Worm (Caenorhabditis elegans) whole organism, L3 larva: ENCODE data around the gene fbxb-88.
A peak's percentile ranks its signal among the peaks of the same experiment; 100 is the strongest.
"Not testable (repeated sequence)": the region's sequence is repeated elsewhere in the genome, so short reads cannot be mapped to it uniquely, and the experiment has no call there.

Experiments
- R02D3.7 ChIP-seq: fragments of 150-350 bp; optimal IDR thresholded peaks from 2 replicates; lab custom pipeline; 2014; ENCODE audit warnings: missing biosample characterization, missing genetic modification characterization
- ama-1 ChIP-seq: fragments of 150-350 bp; optimal IDR thresholded peaks from 2 replicates; lab custom pipeline; 2018
- ceh-16 ChIP-seq: sonication (generic microtip); optimal IDR thresholded peaks from 2 replicates; lab custom pipeline; 2017; ENCODE audit warnings: missing biosample characterization, missing genetic modification characterization
- ceh-28 ChIP-seq: fragments of 150-350 bp; optimal IDR thresholded peaks from 2 replicates; lab custom pipeline; 2014; ENCODE audit warnings: missing biosample characterization, missing genetic modification reagents, missing genetic modification characterization
- ceh-82 ChIP-seq: fragments of 150-350 bp; optimal IDR thresholded peaks from 2 replicates; lab custom pipeline; 2014; ENCODE audit warnings: missing biosample characterization, missing genetic modification characterization
- ceh-9 ChIP-seq: sonication (generic microtip); optimal IDR thresholded peaks from 2 replicates; lab custom pipeline; 2018; ENCODE audit warnings: missing biosample characterization, missing genetic modification characterization
- egl-27 ChIP-seq: sonication (generic microtip); optimal IDR thresholded peaks from 4 replicates; lab custom pipeline; 2017; ENCODE audit warnings: missing biosample characterization, missing genetic modification reagents, missing genetic modification characterization
- elt-2 ChIP-seq: sonication (generic microtip); optimal IDR thresholded peaks from 2 replicates; lab custom pipeline; 2016; ENCODE audit warnings: missing genetic modification reagents, mild to moderate bottlenecking, missing genetic modification characterization, missing compliant biosample characterization
- elt-3 ChIP-seq, 3 experiments: fragments of 150-350 bp in 1 of 3; sonication (generic microtip) in 2 of 3; optimal IDR thresholded peaks; 2 replicates in 2 of 3; 4 replicates in 1 of 3; lab custom pipeline; 2014 to 2017; ENCODE audit warnings: missing biosample characterization in 3 of 3, missing genetic modification characterization in 3 of 3
- eor-1 ChIP-seq, 2 experiments: fragments of 150-350 bp; optimal IDR thresholded peaks; 2 replicates each; lab custom pipeline; 2014 to 2018; ENCODE audit warnings: missing biosample characterization in 2 of 2, missing genetic modification characterization in 2 of 2
- fkh-10 ChIP-seq: sonication (generic microtip); optimal IDR thresholded peaks from 2 replicates; lab custom pipeline; 2017; ENCODE audit warnings: missing biosample characterization, missing genetic modification reagents, missing genetic modification characterization
- fkh-2 ChIP-seq: fragments of 150-350 bp; optimal IDR thresholded peaks from 2 replicates; lab custom pipeline; 2014; ENCODE audit warnings: missing biosample characterization, missing genetic modification reagents, missing genetic modification characterization
- fos-1 ChIP-seq: fragments of 150-350 bp; optimal IDR thresholded peaks from 2 replicates; lab custom pipeline; 2014; ENCODE audit warnings: missing biosample characterization, missing genetic modification characterization
- lin-39 ChIP-seq: fragments of 150-350 bp; optimal IDR thresholded peaks from 2 replicates; lab custom pipeline; 2018; ENCODE audit warnings: missing biosample characterization, missing genetic modification reagents, missing genetic modification characterization
- lsy-12 ChIP-seq: sonication (generic microtip); optimal IDR thresholded peaks from 2 replicates; lab custom pipeline; 2016; ENCODE audit warnings: mild to moderate bottlenecking, missing genetic modification characterization, missing compliant biosample characterization
- mdl-1 ChIP-seq: fragments of 150-350 bp; optimal IDR thresholded peaks from 2 replicates; lab custom pipeline; 2014; ENCODE audit warnings: missing biosample characterization, missing genetic modification characterization
- mml-1 ChIP-seq: fragments of 150-350 bp; sonication (generic microtip); optimal IDR thresholded peaks from 3 replicates; lab custom pipeline; 2014; ENCODE audit warnings: missing biosample characterization, missing genetic modification characterization
- nhr-11 ChIP-seq: fragments of 150-350 bp; optimal IDR thresholded peaks from 2 replicates; lab custom pipeline; 2014; ENCODE audit warnings: missing biosample characterization, missing genetic modification characterization
- nhr-23 ChIP-seq: fragments of 150-350 bp; optimal IDR thresholded peaks from 2 replicates; lab custom pipeline; 2014; ENCODE audit warnings: missing biosample characterization, missing genetic modification reagents, missing genetic modification characterization
- nhr-28 ChIP-seq: fragments of 150-350 bp; optimal IDR thresholded peaks from 2 replicates; lab custom pipeline; 2014; ENCODE audit warnings: missing biosample characterization, missing genetic modification characterization
- nhr-43 ChIP-seq: sonication (generic microtip); optimal IDR thresholded peaks from 2 replicates; lab custom pipeline; 2016; ENCODE audit warnings: mild to moderate bottlenecking, missing genetic modification characterization, missing compliant biosample characterization; ENCODE audit not compliant: poor library complexity, severe bottlenecking
- nhr-67 ChIP-seq: fragments of 150-350 bp; optimal IDR thresholded peaks from 2 replicates; lab custom pipeline; 2014; ENCODE audit warnings: missing biosample characterization, missing genetic modification characterization
- nhr-76 ChIP-seq: fragments of 150-350 bp; sonication (generic microtip); optimal IDR thresholded peaks from 5 replicates; lab custom pipeline; 2014; ENCODE audit warnings: missing biosample characterization, missing genetic modification characterization
- pha-4 ChIP-seq: fragments of 150-350 bp; optimal IDR thresholded peaks from 2 replicates; lab custom pipeline; 2014; ENCODE audit warnings: missing biosample characterization, missing genetic modification reagents, missing genetic modification characterization
- pqm-1 ChIP-seq: fragments of 150-350 bp; optimal IDR thresholded peaks from 2 replicates; lab custom pipeline; 2017; ENCODE audit warnings: missing biosample characterization, missing genetic modification characterization, inconsistent platforms
- skn-1 ChIP-seq: fragments of 150-350 bp; optimal IDR thresholded peaks from 2 replicates; lab custom pipeline; 2014; ENCODE audit warnings: missing biosample characterization, missing genetic modification characterization
- tbx-2 ChIP-seq: sonication (generic microtip); optimal IDR thresholded peaks from 2 replicates; lab custom pipeline; 2016; ENCODE audit warnings: mild to moderate bottlenecking, missing genetic modification characterization, missing compliant biosample characterization
- unc-39 ChIP-seq: sonication (generic microtip); optimal IDR thresholded peaks from 4 replicates; lab custom pipeline; 2017; ENCODE audit warnings: missing biosample characterization, missing genetic modification characterization
- zag-1 ChIP-seq: fragments of 150-350 bp; optimal IDR thresholded peaks from 2 replicates; lab custom pipeline; 2014; ENCODE audit warnings: missing biosample characterization, missing genetic modification characterization
- ztf-4 ChIP-seq: fragments of 150-350 bp; optimal IDR thresholded peaks from 2 replicates; lab custom pipeline; 2014; ENCODE audit warnings: missing biosample characterization, missing genetic modification characterization

Gene fbxb-88

ce11 chrII:4851594-4852106 lies 24.0 kb upstream of the fbxb-88 start, which contains the start of gene dnj-9 (continued):
- TF ChIP-seq ceh-82 (tag; lab: Kevin White, UChicago): peak; percentile 31
- peak; percentile 97 for TF ChIP-seq pha-4
- peak; percentile 91 for TF ChIP-seq elt-2 (tag; lab: Kevin White, UChicago)
- TF ChIP-seq ceh-28 (tag; lab: Kevin White, UChicago): peak; percentile 84
- peak; percentile 94 for TF ChIP-seq tbx-2 (tag; lab: Kevin White, UChicago)
- peak; percentile 99 for TF ChIP-seq nhr-23 (tag; lab: Kevin White, UChicago)
- TF ChIP-seq elt-3 (tag; optimal IDR thresholded peaks at IDR 0.05; lab: Kevin White, UChicago): no peak
- TF ChIP-seq nhr-11 (tag; lab: Kevin White, UChicago): peak; percentile 58
- no peak for TF ChIP-seq mml-1 (tag; lab: Kevin White, UChicago)
- peak; percentile 77 for TF ChIP-seq fkh-10 (GFP tag; lab: Kevin White, UChicago)
- peak; percentile 0 for TF ChIP-seq egl-27 (tag; lab: Kevin White, UChicago)
- TF ChIP-seq mdl-1 (tag; lab: Kevin White, UChicago): no peak
- TF ChIP-seq R02D3.7: peak; percentile 86
- peak; percentile 39 for TF ChIP-seq pqm-1 (tag; lab: Kevin White, UChicago)
- peak; percentile 93 for TF ChIP-seq lsy-12
- TF ChIP-seq fos-1 (tag; lab: Kevin White, UChicago): peak; percentile 29
- TF ChIP-seq ceh-9: no peak
- TF ChIP-seq nhr-67 (tag; lab: Kevin White, UChicago): no peak
- peak; percentile 63 for TF ChIP-seq ztf-4
- no peak for TF ChIP-seq nhr-28 (tag; lab: Kevin White, UChicago)
- peak; percentile 49 for TF ChIP-seq lin-39 (tag; lab: Kevin White, UChicago)

- TF ChIP-seq lsy-12: no peak
- no peak for TF ChIP-seq ceh-16
- no peak for TF ChIP-seq eor-1 (tag; optimal IDR thresholded peaks at IDR 0.05; lab: Kevin White, UChicago)
- TF ChIP-seq nhr-11 (tag; lab: Kevin White, UChicago): no peak
- TF ChIP-seq zag-1 (tag; lab: Kevin White, UChicago): no peak
- no peak for TF ChIP-seq ceh-28 (tag; lab: Kevin White, UChicago)
- TF ChIP-seq mml-1 (tag; lab: Kevin White, UChicago): no peak
- TF ChIP-seq unc-39 (tag; lab: Kevin White, UChicago): no peak
- TF ChIP-seq fkh-2 (tag; lab: Kevin White, UChicago): no peak
- TF ChIP-seq fos-1 (tag; lab: Kevin White, UChicago): no peak
- TF ChIP-seq, all 47 proteins: peak for 0
Measured at ce11 chrII:4849885-4850284, 22.2 kb upstream of the fbxb-88 start, which contains the start of gene T23B7.3. Gene T23B7.3 (plus strand): TSS chrII:4850185.

- TF ChIP-seq skn-1 (tag; lab: Kevin White, UChicago); eor-1 (tag; optimal IDR thresholded peaks at IDR 0.05; lab: Kevin White, UChicago); zag-1 (tag; lab: Kevin White, UChicago): not testable (repeated sequence)
Measured at ce11 chrII:4842143-4842658, 14.5 kb upstream of the fbxb-88 start, which contains the start of the genes T23B7.2 and nspd-4. Gene T23B7.2 (minus strand): TSS chrII:4842243. Gene nspd-4 (plus strand): TSS chrII:4842608.

- no peak for TF ChIP-seq nhr-43 (tag; lab: Kevin White, UChicago)
- no peak for TF ChIP-seq nhr-67 (tag; lab: Kevin White, UChicago)
- TF ChIP-seq nhr-28 (tag; lab: Kevin White, UChicago): no peak
- no peak for TF ChIP-seq pqm-1 (tag; lab: Kevin White, UChicago)
- no peak for TF ChIP-seq fos-1 (tag; lab: Kevin White, UChicago)
- no peak for TF ChIP-seq lin-39 (tag; lab: Kevin White, UChicago)
Measured at ce11 chrII:4837659-4838058, 10.0 kb upstream of the fbxb-88 start, which contains the start of gene C33F10.12. Gene C33F10.12 (minus strand): TSS chrII:4837759.

ce11 chrII:4834761-4835160 lies 7.1 kb upstream of the fbxb-88 start, which contains the start of the genes C33F10.11 and C33F10.1:
Gene C33F10.11 (minus strand): TSS chrII:4834861.
Gene C33F10.1 (plus strand): TSS chrII:4835023.
- TF ChIP-seq egl-27 (tag; lab: Kevin White, UChicago): no peak
- TF ChIP-seq lin-39 (tag; lab: Kevin White, UChicago): no peak
- no peak for TF ChIP-seq zag-1 (tag; lab: Kevin White, UChicago)
- TF ChIP-seq ama-1: no peak
- TF ChIP-seq, all 47 proteins: peak for 0

ce11 chrII:4825133-4825532 lies 2.6 kb downstream of the fbxb-88 start, which contains the start of the genes C33F10.8 and msp-40:
Gene C33F10.8 (minus strand): TSS chrII:4825233.
Gene msp-40 (plus strand): TSS chrII:4825414.
- TF ChIP-seq pqm-1 (tag; lab: Kevin White, UChicago); ceh-16; nhr-76 (tag; lab: Kevin White, UChicago): not testable (repeated sequence)
